Fruit fly (Drosophila melanogaster): ENCODE measurements around the gene fd3F.
"Not testable (repeated sequence)": the region's sequence is repeated elsewhere in the genome, so short reads cannot be mapped to it uniquely, and the experiment has no call there.

Gene fd3F

dm6 chrX:3788432-3788831 is 13.7 kb upstream of the fd3F start:
- TF ChIP-seq CG11902 (GFP tag; optimal IDR thresholded peaks at IDR 0.05) (no peak), spab (GFP tag; optimal IDR thresholded peaks at IDR 0.05) (no peak), acj6 (GFP tag; optimal IDR thresholded peaks at IDR 0.05) (no peak), Eip93F (GFP tag; optimal IDR thresholded peaks at IDR 0.05) (no peak), CG31627 (GFP tag; optimal IDR thresholded peaks at IDR 0.05) (no peak), CG8632 (GFP tag; optimal IDR thresholded peaks at IDR 0.05) (no peak), CG3919 (GFP tag; optimal IDR thresholded peaks at IDR 0.05) (no peak), Ets96B (tag; optimal IDR thresholded peaks at IDR 0.05) (no peak), CG11294 (GFP tag; IDR thresholded peaks at IDR 0.05) (no peak), CG6163 (GFP tag; IDR thresholded peaks at IDR 0.05) (no peak), achi (GFP tag; optimal IDR thresholded peaks at IDR 0.05) (no peak), Lpt (GFP tag; optimal IDR thresholded peaks at IDR 0.05) (no peak), dsx (GFP tag; optimal IDR thresholded peaks at IDR 0.05; ENCODE audit: poor library complexity, severe bottlenecking) (no peak), Eip78C (GFP tag) (no peak)

- TF ChIP-seq esn (GFP tag; optimal IDR thresholded peaks at IDR 0.05) (no peak), svp (GFP tag) (peak; percentile 69)
These were observed 12.8 kb upstream of the fd3F start for dm6 chrX:3789284-3789683.

dm6 chrX:3789769-3790168 is 12.3 kb upstream of the fd3F start, which contains the start of gene HIP-R:
TSS of gene HIP-R (plus strand) at chrX:3789969.
- not testable (repeated sequence) for TF ChIP-seq CG8632, lz, CG9139 (GFP tag; optimal IDR thresholded peaks at IDR 0.05)

- not testable (repeated sequence) for TF ChIP-seq CG10631, lz, Lpt (GFP tag; optimal IDR thresholded peaks at IDR 0.05)
These were observed 9.2 kb upstream of the fd3F start, which contains the start of gene Crg-1 for dm6 chrX:3792923-3793322. TSS of gene Crg-1 (plus strand) at chrX:3793223.

dm6 chrX:3798919-3799318 is 3.2 kb upstream of the fd3F start, which contains the start of gene HIP:
TSS of gene HIP (plus strand) at chrX:3799150.
- TF ChIP-seq fkh (GFP tag; optimal IDR thresholded peaks at IDR 0.05), result peak; percentile 4

- TF ChIP-seq Hr39 (GFP tag; optimal IDR thresholded peaks at IDR 0.05) (no peak), fkh (GFP tag; optimal IDR thresholded peaks at IDR 0.05) (no peak), CG6792 (GFP tag; optimal IDR thresholded peaks at IDR 0.05) (no peak), Eip78C (GFP tag) (no peak), CG10669 (GFP tag; optimal IDR thresholded peaks at IDR 0.05) (no peak), CG32006 (GFP tag; optimal IDR thresholded peaks at IDR 0.05) (no peak), CG4318 (GFP tag; optimal IDR thresholded peaks at IDR 0.05) (no peak), spab (GFP tag; optimal IDR thresholded peaks at IDR 0.05) (no peak), vri (GFP tag; optimal IDR thresholded peaks at IDR 0.05) (no peak), pdm3 (GFP tag; optimal IDR thresholded peaks at IDR 0.05) (no peak), CG6808 (GFP tag; optimal IDR thresholded peaks at IDR 0.05) (no peak), CG34406 (GFP tag; optimal IDR thresholded peaks at IDR 0.05) (no peak), esn (GFP tag; optimal IDR thresholded peaks at IDR 0.05) (no peak), Sox15 (GFP tag; optimal IDR thresholded peaks at IDR 0.05) (no peak)
These were observed 6.4 kb downstream of the fd3F start for dm6 chrX:3808467-3808866.

- TF ChIP-seq Hr4 (GFP tag; optimal IDR thresholded peaks at IDR 0.05) (no peak), CG8119 (GFP tag; IDR thresholded peaks at IDR 0.05) (no peak), CG11762 (GFP tag; optimal IDR thresholded peaks at IDR 0.05; ENCODE audit: insufficient read depth) (no peak), CG32006 (GFP tag; optimal IDR thresholded peaks at IDR 0.05) (no peak), Ets96B (tag; optimal IDR thresholded peaks at IDR 0.05) (no peak), Sox102F (GFP tag; optimal IDR thresholded peaks at IDR 0.05) (no peak), CG15336 (GFP tag; IDR thresholded peaks at IDR 0.05) (no peak), Smox (GFP tag; optimal IDR thresholded peaks at IDR 0.05) (no peak), spab (GFP tag; optimal IDR thresholded peaks at IDR 0.05) (no peak), CG3919 (GFP tag; optimal IDR thresholded peaks at IDR 0.05) (no peak), CG6808 (GFP tag; optimal IDR thresholded peaks at IDR 0.05) (no peak), CG31627 (GFP tag; optimal IDR thresholded peaks at IDR 0.05) (no peak), dac (GFP tag; optimal IDR thresholded peaks at IDR 0.05) (no peak), Hr39 (GFP tag; optimal IDR thresholded peaks at IDR 0.05) (no peak), Gug (GFP tag; IDR thresholded peaks at IDR 0.05) (no peak), OdsH (GFP tag; optimal IDR thresholded peaks at IDR 0.05) (no peak), CG10669 (GFP tag; optimal IDR thresholded peaks at IDR 0.05) (no peak), Lpt (GFP tag; optimal IDR thresholded peaks at IDR 0.05) (no peak), esn (GFP tag; optimal IDR thresholded peaks at IDR 0.05) (no peak), CG9139 (GFP tag; optimal IDR thresholded peaks at IDR 0.05) (no peak)
These were observed 7.0 kb downstream of the fd3F start for dm6 chrX:3809085-3809484.

All from whole organism, prepupa.